Worm (Caenorhabditis elegans): ENCODE results near the gene ZK1290.11.
A peak's percentile ranks its signal among the peaks of the same experiment; 100 is the strongest.

ZK1290.11 gene

DNA sequence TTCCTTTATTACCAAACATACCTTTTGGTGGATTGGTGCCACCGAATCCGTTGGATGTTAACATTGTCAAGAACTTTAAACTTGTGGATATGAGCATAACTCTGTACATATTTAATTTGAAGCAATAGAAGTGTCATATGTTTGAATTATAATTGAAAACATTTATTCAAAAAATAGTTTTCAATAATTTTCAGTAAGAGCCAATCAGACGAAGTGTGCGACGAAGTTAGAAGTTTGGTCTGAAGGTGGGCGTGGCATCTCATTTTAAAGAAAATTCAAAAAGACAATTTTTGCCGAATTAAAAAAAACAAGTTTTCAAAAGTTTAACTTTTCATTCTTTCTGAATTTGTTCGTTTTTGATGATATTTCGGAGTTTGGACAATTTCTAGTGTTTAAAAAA, 33.4 kb upstream of the ZK1290.11 start, which contains the start of gene syd-1:
Gene syd-1 (minus strand): TSS at position 101 of the 400 bp plus-strand sequence.
- no peak for TF ChIP-seq nhr-67 (tag; optimal IDR thresholded peaks at IDR 0.05)
- no peak for TF ChIP-seq unc-39 (tag; optimal IDR thresholded peaks at IDR 0.05)
- TF ChIP-seq nfya-1 (tag; optimal IDR thresholded peaks at IDR 0.05; ENCODE audit: insufficient read depth): no peak
- no peak for TF ChIP-seq pha-4 (tag; optimal IDR thresholded peaks at IDR 0.05)

DNA sequence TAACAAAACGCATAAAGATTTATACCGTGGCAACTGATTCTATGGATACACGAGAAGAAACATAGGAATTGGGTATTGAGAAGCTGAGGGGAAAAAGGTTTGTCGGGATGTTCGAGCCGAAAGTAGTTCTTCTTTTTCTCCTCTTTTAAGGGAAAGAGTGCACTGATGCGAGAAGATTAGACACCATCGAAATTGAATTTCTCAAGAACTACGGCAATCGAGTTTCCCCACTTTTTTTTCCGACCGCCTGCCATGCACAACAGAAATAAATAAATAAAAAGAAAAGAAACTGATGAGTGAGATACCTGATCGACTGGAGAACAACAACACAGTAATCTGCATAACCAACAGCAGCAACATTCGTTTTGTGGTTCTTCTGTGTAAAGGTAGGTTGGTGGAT, 32.9 kb upstream of the ZK1290.11 start:
- TF ChIP-seq fkh-10 (GFP tag; optimal IDR thresholded peaks at IDR 0.05) (peak; percentile 79), ceh-9 (tag; optimal IDR thresholded peaks at IDR 0.05) (no peak)

DNA sequence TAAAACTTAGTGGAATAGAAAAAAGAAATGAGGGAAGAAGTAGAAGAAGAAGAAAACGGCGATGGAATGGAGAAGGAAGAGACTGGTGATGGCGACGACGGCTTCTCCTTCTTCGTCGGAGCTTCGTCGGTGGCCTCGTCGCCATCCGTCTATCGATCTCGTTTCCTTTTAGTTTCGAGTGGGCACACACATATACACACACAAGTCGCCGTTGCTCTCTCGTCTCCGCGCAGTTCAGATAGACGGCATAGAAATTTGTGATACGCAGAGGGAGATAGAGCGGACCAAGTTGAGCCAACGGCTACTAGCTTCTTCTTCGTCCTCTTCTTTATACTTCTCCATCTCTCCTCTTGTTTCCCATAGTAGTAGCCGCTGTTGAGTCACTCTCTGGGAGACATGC, 31.8 kb upstream of the ZK1290.11 start:
- TF ChIP-seq fkh-10 (GFP tag; optimal IDR thresholded peaks at IDR 0.05) (peak; percentile 38), nhr-43 (tag; optimal IDR thresholded peaks at IDR 0.05; ENCODE audit: poor library complexity, severe bottlenecking) (no peak), nfya-1 (tag; optimal IDR thresholded peaks at IDR 0.05; ENCODE audit: insufficient read depth) (peak; percentile 55), tbx-2 (tag; optimal IDR thresholded peaks at IDR 0.05) (peak; percentile 20), pqm-1 (tag; optimal IDR thresholded peaks at IDR 0.05) (no peak), snpc-4 (tag; optimal IDR thresholded peaks at IDR 0.05) (no peak), nhr-28 (tag; optimal IDR thresholded peaks at IDR 0.05) (no peak), hmg-11 (tag; optimal IDR thresholded peaks at IDR 0.05) (peak; percentile 35), elt-3 (tag; optimal IDR thresholded peaks at IDR 0.05) (no peak), skn-1 (tag; optimal IDR thresholded peaks at IDR 0.05) (peak; percentile 50), lin-39 (tag; optimal IDR thresholded peaks at IDR 0.05) (peak; percentile 28)

DNA sequence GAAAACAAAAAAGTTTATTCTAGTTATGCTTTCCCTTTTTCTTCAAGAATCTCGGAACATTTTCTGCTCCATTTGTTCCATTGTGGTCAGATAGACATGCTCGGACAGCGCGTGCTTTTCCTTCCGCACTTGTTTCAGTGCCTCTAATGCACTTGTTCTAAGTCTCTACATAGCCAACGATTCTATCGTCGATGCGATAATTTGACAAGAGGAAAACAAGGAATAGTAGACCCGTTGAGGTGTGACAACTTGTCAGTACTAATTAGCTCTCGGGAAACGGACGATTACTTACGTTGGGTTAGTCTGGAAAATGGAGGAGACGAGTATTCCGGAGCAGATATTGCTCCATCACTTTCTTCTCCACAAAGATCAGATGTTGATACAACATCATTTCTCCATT, 26.9 kb upstream of the ZK1290.11 start:
- TF ChIP-seq hmg-11 (tag; optimal IDR thresholded peaks at IDR 0.05): no peak
- no peak for TF ChIP-seq ztf-11 (tag; optimal IDR thresholded peaks at IDR 0.05)

DNA sequence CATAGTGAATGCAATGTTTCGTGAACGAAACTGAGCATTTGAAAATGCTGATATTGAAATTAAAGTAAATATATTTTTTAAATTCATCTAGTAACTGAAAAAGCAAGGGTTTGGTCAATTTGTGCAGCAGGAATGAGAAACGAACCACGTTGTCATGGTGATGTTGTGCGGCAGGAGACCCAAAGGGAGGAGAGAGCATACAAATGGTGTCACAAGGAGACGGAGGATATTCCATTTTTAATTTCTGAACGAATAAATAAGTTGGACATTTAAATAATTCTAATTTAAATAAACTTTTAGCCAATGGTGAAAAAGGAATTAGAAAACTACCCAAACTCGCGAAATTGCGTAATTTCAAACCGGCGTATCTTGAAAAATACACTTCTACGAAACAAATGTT, 22.2 kb upstream of the ZK1290.11 start, which contains the start of gene mks-3:
Gene mks-3 (minus strand): TSS at position 101 of the 400 bp plus-strand sequence.
- TF ChIP-seq fos-1 (tag; optimal IDR thresholded peaks at IDR 0.05): no peak
- TF ChIP-seq tbx-2 (tag; optimal IDR thresholded peaks at IDR 0.05): no peak
- no peak for TF ChIP-seq hmg-11 (tag; optimal IDR thresholded peaks at IDR 0.05)
- no peak for TF ChIP-seq mml-1 (tag; optimal IDR thresholded peaks at IDR 0.05)
- no peak for TF ChIP-seq eor-1 (tag; optimal IDR thresholded peaks at IDR 0.05)
- no peak for TF ChIP-seq ceh-16 (tag; optimal IDR thresholded peaks at IDR 0.05)
- no peak for TF ChIP-seq pha-4 (tag; optimal IDR thresholded peaks at IDR 0.05)
- TF ChIP-seq egl-27 (tag; optimal IDR thresholded peaks at IDR 0.05): no peak
- TF ChIP-seq nhr-11 (tag; optimal IDR thresholded peaks at IDR 0.05): no peak
- no peak for TF ChIP-seq nhr-12 (tag; optimal IDR thresholded peaks at IDR 0.05)
- no peak for TF ChIP-seq nfya-1 (tag; optimal IDR thresholded peaks at IDR 0.05; ENCODE audit: insufficient read depth)
- TF ChIP-seq lin-15B (tag; optimal IDR thresholded peaks at IDR 0.05): no peak

DNA sequence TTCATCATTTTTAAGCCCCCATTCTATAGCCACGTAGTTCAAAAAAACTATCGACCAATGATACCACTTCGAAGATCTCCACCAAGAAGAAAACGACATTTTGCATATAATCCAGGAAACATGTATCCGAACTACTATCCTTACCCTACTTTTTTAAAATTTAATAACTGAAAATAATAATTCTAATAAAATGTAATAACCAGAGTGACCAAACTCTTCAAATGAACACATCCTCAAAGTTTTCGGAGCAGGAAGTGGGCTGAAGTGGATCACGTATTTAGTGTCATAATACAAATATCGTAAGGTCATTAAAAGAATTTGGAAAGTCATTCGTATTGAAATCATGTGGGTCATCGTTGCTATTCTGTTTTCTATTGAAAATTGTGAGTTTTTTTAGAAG, 16.0 kb upstream of the ZK1290.11 start, which contains the start of gene F35D2.6:
Gene F35D2.6 (plus strand): TSS at position 301 of the 400 bp plus-strand sequence.
- no peak for TF ChIP-seq nhr-77 (tag; optimal IDR thresholded peaks at IDR 0.05)
- TF ChIP-seq ZK546.5 (tag; optimal IDR thresholded peaks at IDR 0.05): no peak
- TF ChIP-seq egl-5 (tag; optimal IDR thresholded peaks at IDR 0.05): no peak
- no peak for TF ChIP-seq mml-1 (tag; optimal IDR thresholded peaks at IDR 0.05)
- no peak for TF ChIP-seq elt-3 (tag; optimal IDR thresholded peaks at IDR 0.05)
- no peak for TF ChIP-seq ztf-4 (tag; optimal IDR thresholded peaks at IDR 0.05)
- TF ChIP-seq nhr-12 (tag; optimal IDR thresholded peaks at IDR 0.05): no peak
- no peak for TF ChIP-seq unc-39 (tag; optimal IDR thresholded peaks at IDR 0.05)
- TF ChIP-seq jun-1 (tag; optimal IDR thresholded peaks at IDR 0.05): no peak
- no peak for TF ChIP-seq nfya-1 (tag; optimal IDR thresholded peaks at IDR 0.05; ENCODE audit: insufficient read depth)
- no peak for TF ChIP-seq nhr-237 (tag; optimal IDR thresholded peaks at IDR 0.05)
- no peak for TF ChIP-seq nhr-76 (tag; optimal IDR thresholded peaks at IDR 0.05)
- no peak for TF ChIP-seq egl-27 (tag; optimal IDR thresholded peaks at IDR 0.05)
- TF ChIP-seq nhr-25 (tag; optimal IDR thresholded peaks at IDR 0.05): no peak
- TF ChIP-seq ceh-9 (tag; optimal IDR thresholded peaks at IDR 0.05): no peak
- no peak for TF ChIP-seq ceh-28 (tag; optimal IDR thresholded peaks at IDR 0.05)
- TF ChIP-seq pha-4 (tag; optimal IDR thresholded peaks at IDR 0.05): no peak
- TF ChIP-seq elt-1 (tag; optimal IDR thresholded peaks at IDR 0.05): no peak
- TF ChIP-seq lsy-12 (tag; optimal IDR thresholded peaks at IDR 0.05): no peak

Data from whole organism, L3 larva.